Worm (Caenorhabditis elegans): ENCODE results near the gene C56G3.2.
"Not testable (repeated sequence)": the region's sequence is repeated elsewhere in the genome, so short reads cannot be mapped to it uniquely, and the experiment has no call there.

C56G3.2 gene

ce11 chrX:7365267-7365666 is at the start of gene C56G3.2:
Gene C56G3.2, plus strand, starts transcription at chrX:7365567.
- TF ChIP-seq ztf-11, nhr-237, unc-39 (tag; optimal IDR thresholded peaks at IDR 0.05): not testable (repeated sequence)

ce11 chrX:7316485-7317391 is 48.6 kb upstream of the C56G3.2 start, which contains the start of the genes spp-2 and spp-6:
Gene spp-2, minus strand, starts transcription at chrX:7316818.
Gene spp-6, plus strand, starts transcription at chrX:7317341.
- TF ChIP-seq ztf-11 (tag; optimal IDR thresholded peaks at IDR 0.05) (no peak), gmeb-1 (tag; optimal IDR thresholded peaks at IDR 0.05) (peak; percentile 10), lin-39 (tag; optimal IDR thresholded peaks at IDR 0.05) (no peak), ceh-82 (tag; optimal IDR thresholded peaks at IDR 0.05) (no peak), ama-1 (optimal IDR thresholded peaks at IDR 0.05) (peak; percentile 60), fos-1 (tag; optimal IDR thresholded peaks at IDR 0.05) (peak; percentile 53), nhr-11 (tag; optimal IDR thresholded peaks at IDR 0.05) (no peak), C34F6.9 (tag; optimal IDR thresholded peaks at IDR 0.05) (no peak), skn-1 (tag; optimal IDR thresholded peaks at IDR 0.05) (peak; percentile 61), sem-4 (tag; optimal IDR thresholded peaks at IDR 0.05) (no peak), sma-9 (GFP tag; optimal IDR thresholded peaks at IDR 0.05) (peak; percentile 2), sma-9 (tag; optimal IDR thresholded peaks at IDR 0.05) (no peak), crh-2 (tag; optimal IDR thresholded peaks at IDR 0.05) (peak; percentile 22)

DNA sequence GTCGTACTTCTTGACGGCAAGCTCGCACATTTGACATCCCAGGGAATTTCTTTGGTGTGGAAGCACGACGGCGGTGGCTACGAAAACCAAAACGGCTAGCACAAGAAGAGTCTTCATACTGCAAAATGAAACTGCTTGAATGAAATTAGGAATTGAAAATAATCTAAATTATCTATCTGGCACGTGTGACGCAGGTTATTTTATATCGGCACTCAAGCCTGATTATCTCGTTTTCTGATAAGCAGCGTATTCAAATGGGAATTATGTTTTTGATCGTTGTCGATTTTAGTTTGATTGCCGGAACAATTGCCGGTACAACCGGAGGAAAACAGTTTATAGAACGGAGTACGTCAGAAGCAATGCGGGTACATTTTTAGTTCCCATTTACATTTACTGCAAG is 46.7 kb upstream of the C56G3.2 start, which contains the start of gene spp-4:
Gene spp-4 (minus strand): TSS at position 118 of the 400 bp plus-strand sequence.
- TF ChIP-seq sma-9 (GFP tag; optimal IDR thresholded peaks at IDR 0.05) (peak; percentile 27), sma-9 (tag; optimal IDR thresholded peaks at IDR 0.05) (no peak), sma-3 (GFP tag; optimal IDR thresholded peaks at IDR 0.05) (no peak), C34F6.9 (tag; optimal IDR thresholded peaks at IDR 0.05) (no peak), nhr-129 (tag; optimal IDR thresholded peaks at IDR 0.05) (no peak), elt-3 (tag; optimal IDR thresholded peaks at IDR 0.05) (no peak), fos-1 (tag; optimal IDR thresholded peaks at IDR 0.05) (peak; percentile 3), blmp-1 (tag; optimal IDR thresholded peaks at IDR 0.05; ENCODE audit: insufficient read depth) (no peak), lin-39 (tag; optimal IDR thresholded peaks at IDR 0.05) (no peak), nhr-12 (tag; optimal IDR thresholded peaks at IDR 0.05) (no peak), nhr-237 (tag; optimal IDR thresholded peaks at IDR 0.05) (no peak), unc-39 (tag; optimal IDR thresholded peaks at IDR 0.05) (no peak), nhr-11 (tag; optimal IDR thresholded peaks at IDR 0.05) (no peak)

ce11 chrX:7320115-7320711 is 45.2 kb upstream of the C56G3.2 start, which contains the start of gene spp-5:
Gene spp-5, minus strand, starts transcription at chrX:7320354.
- TF ChIP-seq snpc-4 (tag; optimal IDR thresholded peaks at IDR 0.05) (no peak), nhr-129 (tag; optimal IDR thresholded peaks at IDR 0.05) (peak; percentile 20), nhr-21 (tag; optimal IDR thresholded peaks at IDR 0.05) (no peak), crh-2 (tag; optimal IDR thresholded peaks at IDR 0.05) (peak; percentile 67), Y55F3AM.14 (GFP tag; optimal IDR thresholded peaks at IDR 0.05) (no peak), lsy-2 (tag; optimal IDR thresholded peaks at IDR 0.05) (peak in 1 of 2 experiments; percentile 1), gmeb-1 (tag; optimal IDR thresholded peaks at IDR 0.05) (peak; percentile 54), sma-9 (GFP tag; optimal IDR thresholded peaks at IDR 0.05) (peak; percentile 37), sma-9 (tag; optimal IDR thresholded peaks at IDR 0.05) (no peak), nhr-237 (tag; optimal IDR thresholded peaks at IDR 0.05) (no peak), fos-1 (tag; optimal IDR thresholded peaks at IDR 0.05) (peak; percentile 71), aly-2 (tag; optimal IDR thresholded peaks at IDR 0.05) (no peak), F13H6.1 (tag; optimal IDR thresholded peaks at IDR 0.05) (peak; percentile 65)

- TF ChIP-seq dmd-4 (tag; optimal IDR thresholded peaks at IDR 0.05): no peak
Measured at ce11 chrX:7322323-7322722, 43.0 kb upstream of the C56G3.2 start, which contains the start of gene T08A9.13. Gene T08A9.13, minus strand, starts transcription at chrX:7322423.

DNA sequence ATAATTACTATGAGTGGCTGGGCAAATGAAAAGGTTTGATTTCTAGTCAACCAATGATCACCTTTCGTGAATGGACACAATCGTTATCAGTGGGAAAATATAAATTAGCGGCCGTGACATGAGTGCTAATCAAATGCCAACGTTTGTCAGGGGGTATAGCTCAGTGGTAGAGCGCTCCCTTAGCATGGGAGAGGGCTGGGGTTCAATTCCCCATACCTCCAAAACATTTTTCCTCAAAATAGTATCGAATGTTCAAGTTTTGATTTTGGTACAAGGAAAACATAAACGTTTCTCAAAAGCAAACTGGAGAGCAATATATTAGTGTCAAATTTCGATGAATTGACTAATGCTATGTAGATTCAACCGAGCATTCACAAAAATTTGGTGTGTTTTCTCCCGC is 41.8 kb upstream of the C56G3.2 start:
- TF ChIP-seq nhr-12 (tag; optimal IDR thresholded peaks at IDR 0.05): no peak
- TF ChIP-seq nhr-10 (tag; optimal IDR thresholded peaks at IDR 0.05): peak; percentile 34
- TF ChIP-seq peb-1 (tag; optimal IDR thresholded peaks at IDR 0.05): no peak
- peak; percentile 39 for TF ChIP-seq F13H6.1 (tag; optimal IDR thresholded peaks at IDR 0.05)
- peak in 1 of 2 experiments; percentile 30 for TF ChIP-seq lsy-2 (tag; optimal IDR thresholded peaks at IDR 0.05)
- TF ChIP-seq ZK546.5 (tag; optimal IDR thresholded peaks at IDR 0.05): no peak
- no peak for TF ChIP-seq elt-3 (tag; optimal IDR thresholded peaks at IDR 0.05)
- no peak for TF ChIP-seq R02D3.7 (tag; optimal IDR thresholded peaks at IDR 0.05)
- TF ChIP-seq mbf-1 (tag; optimal IDR thresholded peaks at IDR 0.05): no peak
- TF ChIP-seq snpc-4 (tag; optimal IDR thresholded peaks at IDR 0.05): no peak
- no peak for TF ChIP-seq unc-62 (GFP tag; optimal IDR thresholded peaks at IDR 0.05)
- TF ChIP-seq nhr-237 (tag; optimal IDR thresholded peaks at IDR 0.05): no peak
- peak; percentile 25 for TF ChIP-seq fos-1 (tag; optimal IDR thresholded peaks at IDR 0.05)
- peak; percentile 53 for TF ChIP-seq nhr-21 (tag; optimal IDR thresholded peaks at IDR 0.05)
- no peak for TF ChIP-seq blmp-1 (tag; optimal IDR thresholded peaks at IDR 0.05; ENCODE audit: insufficient read depth)
- TF ChIP-seq sma-3 (GFP tag; optimal IDR thresholded peaks at IDR 0.05): peak; percentile 52
- TF ChIP-seq crh-2 (tag; optimal IDR thresholded peaks at IDR 0.05): peak; percentile 23
- no peak for TF ChIP-seq unc-55 (GFP tag; optimal IDR thresholded peaks at IDR 0.05)
- peak; percentile 62 for TF ChIP-seq sma-9 (GFP tag; optimal IDR thresholded peaks at IDR 0.05)
- no peak for TF ChIP-seq sma-9 (tag; optimal IDR thresholded peaks at IDR 0.05)
- peak; percentile 24 for TF ChIP-seq nhr-129 (tag; optimal IDR thresholded peaks at IDR 0.05)
- no peak for TF ChIP-seq elt-1 (tag; optimal IDR thresholded peaks at IDR 0.05)
- TF ChIP-seq zag-1 (tag; optimal IDR thresholded peaks at IDR 0.05): no peak
- no peak for TF ChIP-seq gmeb-1 (tag; optimal IDR thresholded peaks at IDR 0.05)
